Worm (Caenorhabditis elegans) whole organism, midembryonic: ENCODE measurements around the gene math-26.
"Not testable (repeated sequence)": the region's sequence is repeated elsewhere in the genome, so short reads cannot be mapped to it uniquely, and the experiment has no call there.

Source experiments
- T22C8.4 ChIP-seq: fragments of 200-800 bp; sonication (Bioruptor generic); IDR thresholded peaks from 2 replicates; pipeline ENCODE4 v1.3.6; 2022; ENCODE audit warnings: missing genetic modification characterization, missing compliant biosample characterization
- cog-1 ChIP-seq: sonication (generic microtip); optimal IDR thresholded peaks from 2 replicates; lab custom pipeline; 2016; ENCODE audit warnings: missing genetic modification characterization, missing compliant biosample characterization
- flt-1 ChIP-seq: fragments of 200-800 bp; sonication (Bioruptor generic); IDR thresholded peaks from 2 replicates; pipeline ENCODE4 v1.3.6; 2022; ENCODE audit warnings: missing genetic modification characterization, missing compliant biosample characterization
- klf-2 ChIP-seq: fragments of 200-800 bp; sonication (Bioruptor generic); conservative IDR thresholded peaks from 2 replicates; pipeline ENCODE4 v1.3.6; 2022; ENCODE audit warnings: missing genetic modification reagents, missing genetic modification characterization, missing compliant biosample characterization
- med-1 ChIP-seq: sonication (generic microtip); optimal IDR thresholded peaks from 2 replicates; lab custom pipeline; 2017; ENCODE audit warnings: missing genetic modification characterization, mild to moderate bottlenecking, missing compliant biosample characterization, antibody characterized with exemption, missing genetic modification reagents; ENCODE audit not compliant: insufficient read depth
- ref-1 ChIP-seq: fragments of 200-800 bp; sonication (Bioruptor generic); conservative IDR thresholded peaks from 2 replicates; pipeline ENCODE4 v1.3.6; 2022; ENCODE audit warnings: missing genetic modification reagents, missing genetic modification characterization, missing compliant biosample characterization
- tab-1 ChIP-seq: fragments of 200-800 bp; sonication (Bioruptor generic); IDR thresholded peaks from 2 replicates; pipeline ENCODE4 v1.3.6; 2022; ENCODE audit warnings: missing genetic modification characterization, missing compliant biosample characterization
- ztf-23 ChIP-seq: fragments of 200-800 bp; sonication (Bioruptor generic); IDR thresholded peaks from 2 replicates; pipeline ENCODE4 v1.3.6; 2022; ENCODE audit warnings: missing genetic modification reagents, missing genetic modification characterization, missing compliant biosample characterization
- ztf-29 ChIP-seq: fragments of 200-800 bp; sonication (Bioruptor generic); IDR thresholded peaks from 2 replicates; pipeline ENCODE4 v1.3.6; 2022; ENCODE audit warnings: missing genetic modification reagents, missing genetic modification characterization, missing compliant biosample characterization

Gene math-26

DNA sequence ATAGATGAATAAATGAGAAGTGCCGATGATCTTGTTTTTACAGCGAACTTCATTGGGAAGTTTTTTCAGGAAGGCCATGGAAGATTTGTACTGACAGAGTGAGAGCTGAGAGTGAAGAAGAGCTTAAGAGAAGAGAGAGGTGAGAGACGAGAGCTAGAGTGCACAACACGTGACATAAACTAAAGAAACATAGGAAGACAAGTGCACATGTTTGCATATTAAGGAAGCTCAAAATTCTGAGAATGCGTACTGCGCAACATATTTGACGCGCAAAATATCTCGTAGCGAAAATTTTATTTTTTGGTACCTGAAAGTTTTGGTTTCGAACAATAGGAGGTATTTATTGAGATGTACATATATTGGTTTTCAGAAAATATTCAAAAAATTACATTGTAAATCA lies 36.8 kb downstream of the math-26 start, which contains the start of gene C08F1.8:
TSS of gene C08F1.8 (minus strand) at position 101 of the 400 bp plus-strand sequence.
- no peak for TF ChIP-seq med-1 (GFP tag; lab: Kevin White, UChicago)
- TF ChIP-seq ztf-29 (GFP tag; lab: Robert Waterston, UW) = no peak

DNA sequence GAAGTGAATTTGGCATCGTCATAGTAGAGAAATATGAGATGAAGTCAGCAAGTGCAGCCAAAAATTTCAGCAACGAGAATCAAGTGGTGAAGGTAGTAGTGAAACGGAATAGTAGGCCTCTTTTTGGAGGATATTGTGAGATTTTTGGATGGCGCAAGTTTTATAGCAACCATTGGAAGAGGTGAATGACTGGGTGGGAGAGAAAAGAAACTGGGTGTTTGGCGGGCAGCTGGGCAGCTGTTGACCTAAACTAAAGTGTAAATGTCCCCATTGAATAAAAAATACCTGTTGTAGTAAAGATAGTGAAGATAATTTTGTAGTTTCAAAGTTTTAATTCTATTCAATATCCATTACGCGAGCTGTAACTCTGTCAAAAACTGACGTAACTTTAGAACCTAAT lies 44.6 kb downstream of the math-26 start:
- TF ChIP-seq med-1 (GFP tag; lab: Kevin White, UChicago) (no peak), ztf-29 (GFP tag; lab: Robert Waterston, UW) (no peak), tab-1 (GFP tag; lab: Robert Waterston, UW) (no peak), T22C8.4 (GFP tag; lab: Robert Waterston, UW) (no peak), flt-1 (GFP tag; lab: Robert Waterston, UW) (no peak), ztf-23 (GFP tag; lab: Robert Waterston, UW) (no peak), cog-1 (tag; lab: Kevin White, UChicago) (no peak), klf-2 (GFP tag; lab: Robert Waterston, UW) (no peak), ref-1 (GFP tag; lab: Robert Waterston, UW) (no peak)

DNA sequence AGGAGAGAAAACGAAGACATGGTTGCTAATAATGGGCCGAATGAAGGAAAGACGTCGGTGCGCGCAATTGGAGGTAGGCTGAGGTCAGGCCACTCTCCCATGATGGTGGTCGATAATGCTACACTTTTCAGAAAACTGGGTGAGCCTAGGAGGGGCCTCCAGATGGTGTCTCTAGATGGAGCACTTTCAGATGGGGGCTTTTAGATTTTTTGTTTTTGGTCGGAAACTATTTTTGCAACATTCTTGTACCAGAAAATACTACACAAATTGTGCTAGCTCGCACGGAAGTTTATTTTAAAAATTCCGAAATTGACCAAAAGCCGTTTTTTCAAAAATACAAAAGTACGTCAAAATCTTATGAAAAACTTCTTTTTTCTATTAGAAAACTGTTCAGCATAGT lies 46.9 kb downstream of the math-26 start, which contains the start of gene fbxb-10:
TSS of gene fbxb-10 (minus strand) at position 101 of the 400 bp plus-strand sequence.
- TF ChIP-seq cog-1 (tag; lab: Kevin White, UChicago) = no peak
- no peak for TF ChIP-seq T22C8.4 (GFP tag; lab: Robert Waterston, UW)
- no peak for TF ChIP-seq klf-2 (GFP tag; lab: Robert Waterston, UW)
- TF ChIP-seq ztf-29 (GFP tag; lab: Robert Waterston, UW) = no peak
- no peak for TF ChIP-seq tab-1 (GFP tag; lab: Robert Waterston, UW)
- TF ChIP-seq ref-1 (GFP tag; lab: Robert Waterston, UW) = no peak
- no peak for TF ChIP-seq ztf-23 (GFP tag; lab: Robert Waterston, UW)
- no peak for TF ChIP-seq flt-1 (GFP tag; lab: Robert Waterston, UW)
- no peak for TF ChIP-seq med-1 (GFP tag; lab: Kevin White, UChicago)

DNA sequence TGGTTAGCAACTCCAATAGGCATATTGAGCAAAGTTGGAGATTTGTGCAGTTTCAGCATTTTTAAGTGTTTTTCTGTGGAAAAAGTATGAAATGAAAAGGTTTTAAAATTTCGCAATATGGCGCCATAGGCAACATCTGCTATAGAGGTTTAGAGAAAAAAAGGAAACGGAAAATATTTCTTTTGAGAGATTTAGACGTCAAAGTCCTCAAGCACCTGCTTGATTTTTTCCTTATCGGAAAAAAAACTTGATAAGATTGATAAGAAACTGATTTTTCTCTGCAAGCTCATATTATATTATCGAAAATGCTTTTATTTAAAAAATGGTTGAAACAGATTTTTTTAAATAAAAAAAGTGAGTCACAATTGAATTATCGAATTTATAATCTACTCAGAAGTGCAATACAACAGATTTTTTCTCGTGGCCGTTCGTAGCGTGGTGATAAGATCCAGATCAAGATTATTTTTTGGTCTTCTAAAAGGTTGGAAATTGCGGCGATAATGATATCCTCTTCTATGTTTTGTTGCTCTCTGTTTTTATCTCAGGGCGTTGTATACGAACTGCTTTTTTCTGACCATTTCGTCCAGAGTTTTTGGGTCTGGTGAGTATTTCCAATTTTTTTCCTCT lies 48.6 kb downstream of the math-26 start, which contains the start of gene fbxc-19:
TSS of gene fbxc-19 (plus strand) at position 536 of the 627 bp plus-strand sequence.
- TF ChIP-seq flt-1 (GFP tag; lab: Robert Waterston, UW) (peak; percentile 51; the same call in 1 of the 2 replicates), ztf-23 (GFP tag; lab: Robert Waterston, UW) (no peak)

DNA sequence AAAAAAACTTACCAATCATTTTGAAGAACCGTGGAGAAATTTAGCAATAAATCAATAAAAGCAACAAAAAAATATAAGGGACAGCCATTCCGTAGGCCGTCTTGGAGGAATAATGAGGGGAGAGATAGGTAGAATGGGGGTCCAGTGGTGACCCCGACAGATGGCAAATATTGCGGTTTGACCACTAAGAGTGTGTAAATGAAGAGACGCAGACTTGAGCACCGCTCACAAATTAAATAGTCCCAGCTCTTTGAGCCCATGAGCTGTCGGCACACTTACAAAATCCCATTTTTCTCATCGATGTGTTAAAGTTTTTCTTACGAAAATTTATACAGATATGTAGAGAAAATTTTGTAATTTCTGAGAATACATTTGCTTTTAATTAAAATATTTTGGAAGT lies 49.3 kb downstream of the math-26 start, which contains the start of gene fbxa-3:
TSS of gene fbxa-3 (minus strand) at position 101 of the 400 bp plus-strand sequence.
- no peak for TF ChIP-seq tab-1 (GFP tag; lab: Robert Waterston, UW)
- TF ChIP-seq ref-1 (GFP tag; lab: Robert Waterston, UW) = no peak
- TF ChIP-seq flt-1 (GFP tag; lab: Robert Waterston, UW) = no peak
- no peak for TF ChIP-seq ztf-23 (GFP tag; lab: Robert Waterston, UW)
- TF ChIP-seq ztf-29 (GFP tag; lab: Robert Waterston, UW) = no peak
- TF ChIP-seq med-1 (GFP tag; lab: Kevin White, UChicago) = no peak
- no peak for TF ChIP-seq klf-2 (GFP tag; lab: Robert Waterston, UW)
- TF ChIP-seq T22C8.4 (GFP tag; lab: Robert Waterston, UW) = no peak
- no peak for TF ChIP-seq cog-1 (tag; lab: Kevin White, UChicago)

DNA sequence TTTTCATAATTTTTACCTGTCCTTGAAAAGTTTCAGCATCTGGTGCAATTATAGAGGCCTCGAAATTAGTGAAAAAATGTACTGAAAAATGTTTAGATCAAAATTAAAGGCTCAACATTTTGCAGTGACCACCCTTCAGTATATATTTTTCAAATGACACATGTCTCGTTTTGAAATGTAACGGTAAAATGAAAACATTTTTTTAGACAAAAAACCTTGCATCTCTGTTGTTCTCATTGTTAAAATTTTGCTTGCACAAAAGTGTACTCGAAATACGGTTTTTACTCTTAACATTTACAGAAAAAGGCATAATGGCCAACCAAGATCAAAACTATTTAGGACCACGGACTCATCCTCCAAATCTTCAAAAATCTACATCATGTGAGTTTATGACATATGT lies 52.9 kb downstream of the math-26 start, which contains the start of gene math-41:
TSS of gene math-41 (plus strand) at position 301 of the 400 bp plus-strand sequence.
- not testable (repeated sequence) for TF ChIP-seq ztf-29, ref-1, flt-1 (GFP tag; lab: Robert Waterston, UW)
